Fruit fly (Drosophila melanogaster) whole organism, adult: ENCODE measurements around the gene CG1105.

Source experiments
- CG11617 ChIP-seq: fragments of 200-800 bp; sonication (Bioruptor generic); optimal IDR thresholded peaks from 2 replicates; lab custom pipeline; 2017; ENCODE audit warnings: mild to moderate bottlenecking, missing biosample characterization, missing genetic modification reagents, missing genetic modification characterization
- CG1620 ChIP-seq: fragments of 200-800 bp; sonication (Bioruptor generic); optimal IDR thresholded peaks from 2 replicates; lab custom pipeline; 2016; ENCODE audit warnings: missing biosample characterization, missing genetic modification characterization
- CG33017 ChIP-seq: fragments of 200-800 bp; sonication (Bioruptor generic); optimal IDR thresholded peaks from 2 replicates; lab custom pipeline; 2018; ENCODE audit warnings: missing biosample characterization, mild to moderate bottlenecking, missing genetic modification characterization, moderate library complexity
- CG7045 ChIP-seq: fragments of 200-800 bp; sonication (Bioruptor generic); optimal IDR thresholded peaks from 2 replicates; lab custom pipeline; 2017; ENCODE audit warnings: missing biosample characterization, mild to moderate bottlenecking, missing genetic modification characterization
- CG7101 ChIP-seq: fragments of 200-800 bp; sonication (Bioruptor generic); optimal IDR thresholded peaks from 2 replicates; lab custom pipeline; 2018; ENCODE audit warnings: missing biosample characterization, mild to moderate bottlenecking, missing genetic modification characterization, moderate library complexity
- Mnt ChIP-seq: fragments of 200-800 bp; sonication (Bioruptor generic); optimal IDR thresholded peaks from 2 replicates; lab custom pipeline; 2016; ENCODE audit warnings: missing biosample characterization, mild to moderate bottlenecking, missing genetic modification characterization
- cic ChIP-seq: fragments of 200-800 bp; sonication (Bioruptor generic); optimal IDR thresholded peaks from 2 replicates; lab custom pipeline; 2017; ENCODE audit warnings: missing biosample characterization, mild to moderate bottlenecking, missing genetic modification characterization, moderate library complexity
- kay ChIP-seq: fragments of 200-800 bp; sonication (Bioruptor generic); peaks from one replicate; lab custom pipeline; 2016; ENCODE audit warnings: missing biosample characterization, missing genetic modification characterization, borderline replicate concordance

DNA sequence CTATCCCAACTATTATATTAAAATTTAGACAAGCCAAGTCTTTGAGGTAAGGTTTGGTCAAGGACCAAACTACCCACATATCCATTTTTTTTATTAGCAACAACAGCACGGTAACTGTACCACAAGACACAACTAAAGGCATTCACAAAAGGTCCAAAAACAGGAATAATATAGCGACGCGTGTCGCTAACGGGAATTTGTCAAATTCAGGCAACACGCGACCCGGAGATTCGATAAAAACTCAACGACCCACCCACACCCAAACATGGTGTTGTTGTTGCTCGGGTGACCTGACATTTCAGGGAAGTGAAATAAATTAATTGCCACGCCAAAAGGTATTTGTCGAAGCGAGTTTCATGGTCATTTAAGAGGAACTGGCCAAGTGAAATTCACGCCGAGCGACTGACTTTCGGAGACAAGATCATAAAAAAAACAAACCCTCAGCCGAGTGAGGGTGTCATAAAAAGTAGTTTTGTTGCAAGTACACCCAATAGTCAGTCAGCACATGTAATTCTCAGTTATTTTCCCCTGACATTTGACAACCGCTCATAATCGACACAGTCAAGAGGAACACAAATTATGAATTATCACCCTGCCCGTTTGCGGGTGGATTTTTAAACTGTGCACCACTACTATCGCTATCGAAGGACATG is 44.4 kb upstream of the CG1105 start:
- TF ChIP-seq kay (GFP tag; lab: Kevin White, UChicago) (no peak), CG1620 (GFP tag; lab: Kevin White, UChicago) (no peak), Mnt (GFP tag; lab: Kevin White, UChicago) (no peak), CG7045 (GFP tag; lab: Kevin White, UChicago) (no peak), CG11617 (GFP tag; lab: Kevin White, UChicago) (no peak), cic (GFP tag; lab: Kevin White, UChicago) (no peak), CG33017 (tag; lab: Kevin White, UChicago) (no peak), CG7101 (tag; lab: Kevin White, UChicago) (no peak)
